Worm (Caenorhabditis elegans) whole organism, L3 larva: ENCODE results near the gene fipr-14.
A peak's percentile ranks its signal among the peaks of the same experiment; 100 is the strongest.

Experiments
- ZK546.5 ChIP-seq: sonication (generic microtip); optimal IDR thresholded peaks from 2 replicates; lab custom pipeline; 2017; ENCODE audit warnings: missing biosample characterization, missing genetic modification characterization
- aly-2 ChIP-seq: fragments of 150-350 bp; optimal IDR thresholded peaks from 2 replicates; lab custom pipeline; 2014; ENCODE audit warnings: missing biosample characterization, missing genetic modification characterization
- ama-1 ChIP-seq: fragments of 150-350 bp; optimal IDR thresholded peaks from 2 replicates; lab custom pipeline; 2018
- ceh-28 ChIP-seq: fragments of 150-350 bp; optimal IDR thresholded peaks from 2 replicates; lab custom pipeline; 2014; ENCODE audit warnings: missing biosample characterization, missing genetic modification reagents, missing genetic modification characterization
- ceh-82 ChIP-seq: fragments of 150-350 bp; optimal IDR thresholded peaks from 2 replicates; lab custom pipeline; 2014; ENCODE audit warnings: missing biosample characterization, missing genetic modification characterization
- ceh-9 ChIP-seq: sonication (generic microtip); optimal IDR thresholded peaks from 2 replicates; lab custom pipeline; 2018; ENCODE audit warnings: missing biosample characterization, missing genetic modification characterization
- elt-1 ChIP-seq: fragments of 150-350 bp; optimal IDR thresholded peaks from 2 replicates; lab custom pipeline; 2014; ENCODE audit warnings: missing biosample characterization, missing genetic modification characterization
- elt-2 ChIP-seq: sonication (generic microtip); optimal IDR thresholded peaks from 2 replicates; lab custom pipeline; 2016; ENCODE audit warnings: missing genetic modification reagents, mild to moderate bottlenecking, missing genetic modification characterization, missing compliant biosample characterization
- elt-3 ChIP-seq, 3 experiments: fragments of 150-350 bp in 1 of 3; sonication (generic microtip) in 2 of 3; optimal IDR thresholded peaks; 2 replicates in 2 of 3; 4 replicates in 1 of 3; lab custom pipeline; 2014 to 2017; ENCODE audit warnings: missing biosample characterization in 3 of 3, missing genetic modification characterization in 3 of 3
- eor-1 ChIP-seq, 2 experiments: fragments of 150-350 bp; optimal IDR thresholded peaks; 2 replicates each; lab custom pipeline; 2014 to 2018; ENCODE audit warnings: missing biosample characterization in 2 of 2, missing genetic modification characterization in 2 of 2
- fkh-10 ChIP-seq: sonication (generic microtip); optimal IDR thresholded peaks from 2 replicates; lab custom pipeline; 2017; ENCODE audit warnings: missing biosample characterization, missing genetic modification reagents, missing genetic modification characterization
- fos-1 ChIP-seq: fragments of 150-350 bp; optimal IDR thresholded peaks from 2 replicates; lab custom pipeline; 2014; ENCODE audit warnings: missing biosample characterization, missing genetic modification characterization
- hmg-11 ChIP-seq: sonication (generic microtip); optimal IDR thresholded peaks from 2 replicates; lab custom pipeline; 2016; ENCODE audit warnings: missing genetic modification characterization, missing compliant biosample characterization
- lin-15B ChIP-seq: fragments of 150-350 bp; optimal IDR thresholded peaks from 2 replicates; lab custom pipeline; 2014; ENCODE audit warnings: missing biosample characterization, missing genetic modification characterization
- lin-39 ChIP-seq: fragments of 150-350 bp; optimal IDR thresholded peaks from 2 replicates; lab custom pipeline; 2018; ENCODE audit warnings: missing biosample characterization, missing genetic modification reagents, missing genetic modification characterization
- mdl-1 ChIP-seq: fragments of 150-350 bp; optimal IDR thresholded peaks from 2 replicates; lab custom pipeline; 2014; ENCODE audit warnings: missing biosample characterization, missing genetic modification characterization
- nfya-1 ChIP-seq: sonication (generic microtip); optimal IDR thresholded peaks from 2 replicates; lab custom pipeline; 2017; ENCODE audit warnings: missing genetic modification characterization, mild to moderate bottlenecking, missing compliant biosample characterization, antibody characterized with exemption, moderate library complexity; ENCODE audit not compliant: insufficient read depth
- nhr-12 ChIP-seq: fragments of 150-350 bp; optimal IDR thresholded peaks from 2 replicates; lab custom pipeline; 2014; ENCODE audit warnings: missing biosample characterization, missing genetic modification characterization
- nhr-23 ChIP-seq: fragments of 150-350 bp; optimal IDR thresholded peaks from 2 replicates; lab custom pipeline; 2014; ENCODE audit warnings: missing biosample characterization, missing genetic modification reagents, missing genetic modification characterization
- nhr-25 ChIP-seq: sonication (generic microtip); optimal IDR thresholded peaks from 2 replicates; lab custom pipeline; 2017; ENCODE audit warnings: missing biosample characterization, missing genetic modification characterization
- nhr-28 ChIP-seq: fragments of 150-350 bp; optimal IDR thresholded peaks from 2 replicates; lab custom pipeline; 2014; ENCODE audit warnings: missing biosample characterization, missing genetic modification characterization
- nhr-43 ChIP-seq: sonication (generic microtip); optimal IDR thresholded peaks from 2 replicates; lab custom pipeline; 2016; ENCODE audit warnings: mild to moderate bottlenecking, missing genetic modification characterization, missing compliant biosample characterization; ENCODE audit not compliant: poor library complexity, severe bottlenecking
- nhr-67 ChIP-seq: fragments of 150-350 bp; optimal IDR thresholded peaks from 2 replicates; lab custom pipeline; 2014; ENCODE audit warnings: missing biosample characterization, missing genetic modification characterization
- nhr-77 ChIP-seq: fragments of 150-350 bp; optimal IDR thresholded peaks from 2 replicates; lab custom pipeline; 2014; ENCODE audit warnings: missing biosample characterization, missing genetic modification characterization
- pha-4 ChIP-seq: fragments of 150-350 bp; optimal IDR thresholded peaks from 2 replicates; lab custom pipeline; 2014; ENCODE audit warnings: missing biosample characterization, missing genetic modification reagents, missing genetic modification characterization
- pqm-1 ChIP-seq: fragments of 150-350 bp; optimal IDR thresholded peaks from 2 replicates; lab custom pipeline; 2017; ENCODE audit warnings: missing biosample characterization, missing genetic modification characterization, inconsistent platforms
- skn-1 ChIP-seq: fragments of 150-350 bp; optimal IDR thresholded peaks from 2 replicates; lab custom pipeline; 2014; ENCODE audit warnings: missing biosample characterization, missing genetic modification characterization
- snpc-4 ChIP-seq: fragments of 150-350 bp; optimal IDR thresholded peaks from 2 replicates; lab custom pipeline; 2014; ENCODE audit warnings: missing biosample characterization, missing genetic modification characterization
- tbx-2 ChIP-seq: sonication (generic microtip); optimal IDR thresholded peaks from 2 replicates; lab custom pipeline; 2016; ENCODE audit warnings: mild to moderate bottlenecking, missing genetic modification characterization, missing compliant biosample characterization
- unc-62 ChIP-seq: fragments of 150-350 bp; sonication (generic microtip); optimal IDR thresholded peaks from 4 replicates; lab custom pipeline; 2014; ENCODE audit warnings: missing biosample characterization, missing genetic modification reagents, missing genetic modification characterization
- zag-1 ChIP-seq: fragments of 150-350 bp; optimal IDR thresholded peaks from 2 replicates; lab custom pipeline; 2014; ENCODE audit warnings: missing biosample characterization, missing genetic modification characterization
- ztf-11 ChIP-seq: fragments of 150-350 bp; optimal IDR thresholded peaks from 2 replicates; lab custom pipeline; 2014; ENCODE audit warnings: missing biosample characterization, missing genetic modification characterization

Gene fipr-14

DNA sequence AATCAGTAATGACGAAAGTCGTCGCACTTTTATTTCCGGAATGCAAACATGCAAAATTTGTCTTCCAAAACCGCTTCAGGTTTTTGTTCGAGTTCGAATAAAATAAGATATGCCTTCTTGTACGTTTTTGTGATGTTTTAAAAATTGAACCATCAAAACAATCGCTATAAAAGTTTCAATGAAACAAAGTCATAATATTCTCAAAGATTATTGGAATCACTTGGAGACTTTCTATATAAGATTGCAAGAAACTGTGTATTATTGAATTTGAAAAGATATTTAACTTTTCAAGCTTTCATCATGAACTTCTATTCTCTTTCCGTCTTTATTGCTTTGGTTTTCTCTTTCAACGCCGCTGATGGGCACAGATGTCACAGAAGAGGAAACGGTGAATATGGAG, at the start of gene fipr-14:
Gene fipr-14 (plus strand): TSS at position 301 of the 400 bp plus-strand sequence.
- TF ChIP-seq pqm-1 (tag; lab: Kevin White, UChicago) (no peak), unc-62 (GFP tag; lab: Kevin White, UChicago) (no peak), ceh-82 (no peak), zag-1 (tag; lab: Kevin White, UChicago) (no peak), tbx-2 (tag; lab: Kevin White, UChicago) (no peak)

- TF ChIP-seq unc-62 (GFP tag; lab: Kevin White, UChicago) (no peak), nhr-67 (tag; lab: Kevin White, UChicago) (no peak)
Observed at ce11 chrIV:10828049-10828448, 48.9 kb upstream of the fipr-14 start, which contains the start of gene npax-3. TSS of gene npax-3 (minus strand) at chrIV:10828149.

ce11 chrIV:10832148-10832547, 44.8 kb upstream of the fipr-14 start, which contains the start of gene best-15:
TSS of gene best-15 (minus strand) at chrIV:10832248.
- TF ChIP-seq elt-1 (tag; lab: Kevin White, UChicago) (no peak), nhr-23 (tag; lab: Kevin White, UChicago) (no peak), elt-3 (tag; optimal IDR thresholded peaks at IDR 0.05; lab: Kevin White, UChicago) (no peak), nhr-77 (tag; lab: Kevin White, UChicago) (no peak), ceh-82 (no peak), eor-1 (tag; optimal IDR thresholded peaks at IDR 0.05; lab: Kevin White, UChicago) (no peak), ztf-11 (tag; lab: Kevin White, UChicago) (no peak), pqm-1 (tag; lab: Kevin White, UChicago) (no peak), nhr-12 (tag; lab: Kevin White, UChicago) (no peak), pha-4 (tag; lab: Kevin White, UChicago) (no peak), nhr-43 (tag; lab: Kevin White, UChicago) (no peak), nhr-25 (tag; lab: Kevin White, UChicago) (no peak), snpc-4 (no peak)

DNA sequence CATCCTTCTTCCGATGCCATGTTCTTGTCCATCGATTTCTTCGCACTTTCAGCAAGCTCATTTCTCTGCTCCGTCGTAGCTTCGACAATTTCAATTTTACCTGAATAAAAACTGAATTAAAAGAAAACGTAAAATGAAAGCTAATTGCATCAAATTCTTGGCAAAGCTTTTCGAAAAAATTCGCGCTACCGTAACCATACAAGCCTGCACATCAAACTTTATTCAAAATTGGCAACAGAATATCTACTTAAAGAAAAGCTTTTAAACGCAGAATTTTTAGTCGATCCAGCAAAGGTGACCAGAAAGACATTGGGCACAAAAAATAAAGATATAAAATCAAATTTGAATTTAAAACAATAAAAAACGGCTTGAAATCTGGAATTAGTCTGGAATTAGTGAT, 34.7 kb upstream of the fipr-14 start:
- TF ChIP-seq eor-1 (tag; optimal IDR thresholded peaks at IDR 0.05; lab: Kevin White, UChicago) (no peak), nfya-1 (tag; lab: Kevin White, UChicago) (no peak)
- TF ChIP-seq, all 47 proteins: peak for 0

DNA sequence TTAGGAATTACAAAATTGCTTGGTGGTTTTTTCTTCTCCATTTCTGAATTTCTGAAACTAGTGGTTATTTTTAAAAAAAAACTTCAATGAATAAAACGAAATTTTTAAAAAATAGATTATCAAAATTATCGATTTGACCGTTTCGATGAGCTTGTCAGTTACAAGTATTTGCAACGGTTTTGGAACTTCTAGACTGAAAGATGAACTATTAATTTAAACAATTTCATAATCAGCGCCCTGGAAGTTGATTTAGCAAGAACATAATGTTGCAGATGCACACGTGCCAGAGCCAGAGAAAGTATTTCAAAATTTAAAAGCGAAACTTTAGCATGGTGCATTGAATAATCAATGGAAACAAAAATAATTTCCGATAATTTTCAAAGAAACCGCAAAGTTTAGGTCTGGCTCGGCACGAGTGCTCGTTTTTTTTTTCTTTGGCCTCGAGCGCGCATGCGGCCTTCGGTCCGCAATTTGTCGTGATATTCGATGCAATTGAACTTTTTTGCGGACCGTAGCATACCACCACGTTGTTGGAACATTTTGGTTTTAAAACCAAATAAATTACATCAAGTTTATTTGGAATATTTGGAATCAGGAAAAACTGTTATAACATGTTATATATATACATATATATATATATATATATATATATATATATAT, 34.1 kb upstream of the fipr-14 start, which contains the start of gene T11G6.5:
Gene T11G6.5 (minus strand): TSS at position 51 of the 660 bp plus-strand sequence.
- TF ChIP-seq pqm-1 (tag; lab: Kevin White, UChicago) = no peak
- TF ChIP-seq hmg-11 (tag; lab: Kevin White, UChicago) = peak; percentile 46
- peak; percentile 66 for TF ChIP-seq pha-4 (tag; lab: Kevin White, UChicago)
- peak; percentile 67 for TF ChIP-seq nfya-1 (tag; lab: Kevin White, UChicago)
- peak; percentile 3 for TF ChIP-seq elt-2 (tag; lab: Kevin White, UChicago)
- TF ChIP-seq lin-39 (tag; lab: Kevin White, UChicago) = no peak
- TF ChIP-seq lin-15B (tag; lab: Kevin White, UChicago) = peak; percentile 33
- TF ChIP-seq, all 47 proteins: peak for 5

DNA sequence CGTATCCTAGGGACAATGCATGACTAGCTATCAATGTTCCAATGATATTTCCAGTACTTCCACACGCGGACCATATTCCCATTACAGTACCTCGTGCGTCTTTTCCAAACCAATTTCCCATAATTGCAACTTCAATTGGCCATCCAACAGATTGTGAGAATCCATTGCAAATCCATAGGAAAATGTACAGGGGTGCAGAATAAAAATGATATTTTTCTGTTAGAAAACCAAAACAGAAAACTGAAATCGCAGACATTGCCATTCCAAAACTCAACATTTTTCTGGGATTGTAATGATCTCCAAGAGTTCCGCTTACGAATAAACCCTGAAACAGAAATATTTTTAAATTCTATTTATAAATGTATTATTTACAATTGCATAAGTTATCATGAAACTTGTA, 25.8 kb upstream of the fipr-14 start:
- TF ChIP-seq fos-1 (no peak), tbx-2 (tag; lab: Kevin White, UChicago) (no peak), ama-1 (lab: Kevin White, UChicago) (no peak), fkh-10 (GFP tag; lab: Kevin White, UChicago) (no peak), nhr-43 (tag; lab: Kevin White, UChicago) (no peak), ZK546.5 (tag; lab: Kevin White, UChicago) (no peak), mdl-1 (tag; lab: Kevin White, UChicago) (no peak), pqm-1 (tag; lab: Kevin White, UChicago) (no peak), ztf-11 (tag; lab: Kevin White, UChicago) (no peak), nhr-28 (tag; lab: Kevin White, UChicago) (no peak), nhr-67 (tag; lab: Kevin White, UChicago) (no peak), snpc-4 (no peak), aly-2 (tag; lab: Kevin White, UChicago) (no peak), ceh-28 (tag; lab: Kevin White, UChicago) (no peak), ceh-9 (tag; lab: Kevin White, UChicago) (no peak), skn-1 (tag; lab: Kevin White, UChicago) (no peak), zag-1 (tag; lab: Kevin White, UChicago) (no peak), lin-39 (tag; lab: Kevin White, UChicago) (no peak)
